Fruit fly (Drosophila melanogaster) whole organism, prepupa: Measurements from ENCODE around the gene CalpC.
A peak's percentile ranks its signal among the peaks of the same experiment; 100 is the strongest.

Experiments
- Blimp-1 ChIP-seq: fragments of 200-800 bp; sonication (Bioruptor generic); optimal IDR thresholded peaks from 3 replicates; lab custom pipeline; 2017; ENCODE audit warnings: missing biosample characterization, missing genetic modification characterization, mild to moderate bottlenecking, moderate library complexity, missing genetic modification reagents
- CG10631 ChIP-seq: fragments of 200-800 bp; sonication (Bioruptor generic); optimal IDR thresholded peaks from 2 replicates; lab custom pipeline; 2016; ENCODE audit warnings: missing biosample characterization, missing genetic modification characterization
- CG11294 ChIP-seq: fragments of 200-800 bp; sonication (Bioruptor generic); IDR thresholded peaks from 2 replicates; pipeline ENCODE4 v1.3.6; 2022; ENCODE audit warnings: missing biosample characterization, missing genetic modification characterization
- CG11762 ChIP-seq: fragments of 200-800 bp; sonication (Bioruptor generic); optimal IDR thresholded peaks from 3 replicates; lab custom pipeline; 2016; ENCODE audit warnings: missing biosample characterization, missing genetic modification characterization; ENCODE audit not compliant: insufficient read depth
- CG11902 ChIP-seq: fragments of 200-800 bp; sonication (Bioruptor generic); optimal IDR thresholded peaks from 3 replicates; lab custom pipeline; 2016; ENCODE audit warnings: missing biosample characterization, missing genetic modification characterization
- CG15336 ChIP-seq: fragments of 200-800 bp; sonication (Bioruptor generic); IDR thresholded peaks from 2 replicates; pipeline ENCODE4 v1.3.6; 2022; ENCODE audit warnings: missing biosample characterization, missing genetic modification characterization
- CG1621 ChIP-seq: fragments of 200-800 bp; sonication (Bioruptor generic); optimal IDR thresholded peaks from 3 replicates; lab custom pipeline; 2018; ENCODE audit warnings: missing biosample characterization, mild to moderate bottlenecking, missing genetic modification characterization
- CG16779 ChIP-seq: fragments of 200-800 bp; sonication (Bioruptor generic); optimal IDR thresholded peaks from 3 replicates; lab custom pipeline; 2017; ENCODE audit warnings: missing biosample characterization, mild to moderate bottlenecking, missing genetic modification characterization
- CG3032 ChIP-seq: fragments of 200-800 bp; optimal IDR thresholded peaks from 2 replicates; lab custom pipeline; 2019; ENCODE audit warnings: missing biosample characterization, mild to moderate bottlenecking, missing genetic modification characterization, moderate library complexity
- CG32006 ChIP-seq: fragments of 200-800 bp; sonication (Bioruptor generic); optimal IDR thresholded peaks from 3 replicates; lab custom pipeline; 2017; ENCODE audit warnings: missing biosample characterization, mild to moderate bottlenecking, missing genetic modification characterization
- CG34406 ChIP-seq: fragments of 200-800 bp; sonication (Bioruptor generic); optimal IDR thresholded peaks from 3 replicates; lab custom pipeline; 2016; ENCODE audit warnings: missing biosample characterization, missing genetic modification characterization
- CG3919 ChIP-seq: fragments of 200-800 bp; sonication (Bioruptor generic); optimal IDR thresholded peaks from 3 replicates; lab custom pipeline; 2016; ENCODE audit warnings: missing biosample characterization, missing genetic modification characterization
- CG4318 ChIP-seq: fragments of 200-800 bp; sonication (Bioruptor generic); optimal IDR thresholded peaks from 3 replicates; lab custom pipeline; 2017; ENCODE audit warnings: missing biosample characterization, mild to moderate bottlenecking, missing genetic modification characterization
- CG6276 ChIP-seq: fragments of 200-800 bp; sonication (Bioruptor generic); optimal IDR thresholded peaks from 2 replicates; lab custom pipeline; 2017; ENCODE audit warnings: missing biosample characterization, mild to moderate bottlenecking, missing genetic modification characterization
- CG6792 ChIP-seq: fragments of 200-800 bp; sonication (Bioruptor generic); optimal IDR thresholded peaks from 3 replicates; lab custom pipeline; 2016; ENCODE audit warnings: missing biosample characterization, missing genetic modification characterization
- CG6808 ChIP-seq: fragments of 200-800 bp; sonication (Bioruptor generic); optimal IDR thresholded peaks from 3 replicates; lab custom pipeline; 2017; ENCODE audit warnings: missing biosample characterization, missing genetic modification characterization, mild to moderate bottlenecking, moderate library complexity, missing genetic modification reagents
- CG8119 ChIP-seq: fragments of 200-800 bp; sonication (Bioruptor generic); IDR thresholded peaks from 3 replicates; pipeline ENCODE4 v1.3.6; 2022; ENCODE audit warnings: missing biosample characterization, missing genetic modification characterization
- CG8319 ChIP-seq: fragments of 200-800 bp; sonication (Bioruptor generic); optimal IDR thresholded peaks from 3 replicates; lab custom pipeline; 2016; ENCODE audit warnings: missing biosample characterization, missing genetic modification characterization
- CG8632 ChIP-seq: fragments of 200-800 bp; sonication (Bioruptor generic); optimal IDR thresholded peaks from 3 replicates; lab custom pipeline; 2016; ENCODE audit warnings: missing biosample characterization, missing genetic modification characterization
- Eip75B ChIP-seq: fragments of 200-800 bp; sonication (Bioruptor generic); optimal IDR thresholded peaks from 3 replicates; lab custom pipeline; 2016; ENCODE audit warnings: missing biosample characterization, missing genetic modification characterization
- Eip78C ChIP-seq: fragments of 200-800 bp; sonication (Bioruptor generic); peaks from one replicate; lab custom pipeline; 2016; ENCODE audit warnings: missing biosample characterization, missing genetic modification characterization
- Ets96B ChIP-seq: fragments of 200-800 bp; optimal IDR thresholded peaks from 2 replicates; lab custom pipeline; 2019; ENCODE audit warnings: missing biosample characterization, mild to moderate bottlenecking, missing genetic modification characterization, moderate library complexity
- Gug ChIP-seq: fragments of 200-800 bp; sonication (Bioruptor generic); IDR thresholded peaks from 2 replicates; pipeline ENCODE4 v1.3.6; 2022; ENCODE audit warnings: missing biosample characterization, missing genetic modification characterization
- Hr38 ChIP-seq: sonication (Bioruptor generic); optimal IDR thresholded peaks from 2 replicates; lab custom pipeline; 2016; ENCODE audit warnings: missing biosample characterization, missing genetic modification characterization
- Hr39 ChIP-seq: fragments of 200-800 bp; sonication (Bioruptor generic); optimal IDR thresholded peaks from 2 replicates; lab custom pipeline; 2016; ENCODE audit warnings: missing biosample characterization, missing genetic modification characterization
- Hr4 ChIP-seq: fragments of 200-800 bp; sonication (Bioruptor generic); optimal IDR thresholded peaks from 3 replicates; lab custom pipeline; 2016; ENCODE audit warnings: missing biosample characterization, missing genetic modification characterization
- Lpt ChIP-seq: fragments of 200-800 bp; sonication (Bioruptor generic); optimal IDR thresholded peaks from 3 replicates; lab custom pipeline; 2016; ENCODE audit warnings: missing biosample characterization, missing genetic modification characterization
- Met ChIP-seq: fragments of 200-800 bp; sonication (Bioruptor generic); optimal IDR thresholded peaks from 3 replicates; lab custom pipeline; 2016; ENCODE audit warnings: missing biosample characterization, missing genetic modification characterization
- OdsH ChIP-seq: fragments of 200-800 bp; sonication (Bioruptor generic); optimal IDR thresholded peaks from 3 replicates; lab custom pipeline; 2016; ENCODE audit warnings: missing biosample characterization, missing genetic modification characterization
- Sox102F ChIP-seq: fragments of 200-800 bp; sonication (Bioruptor generic); optimal IDR thresholded peaks from 2 replicates; lab custom pipeline; 2016; ENCODE audit warnings: missing biosample characterization, mild to moderate bottlenecking, missing genetic modification characterization
- Sox14 ChIP-seq: fragments of 200-800 bp; sonication (Bioruptor generic); optimal IDR thresholded peaks from 3 replicates; lab custom pipeline; 2016; ENCODE audit warnings: missing biosample characterization, missing genetic modification characterization
- achi ChIP-seq: fragments of 200-800 bp; sonication (Bioruptor generic); optimal IDR thresholded peaks from 3 replicates; lab custom pipeline; 2016; ENCODE audit warnings: missing biosample characterization, missing genetic modification characterization
- dac ChIP-seq: fragments of 200-800 bp; sonication (Bioruptor generic); optimal IDR thresholded peaks from 2 replicates; lab custom pipeline; 2017; ENCODE audit warnings: missing biosample characterization, mild to moderate bottlenecking, missing genetic modification characterization
- esn ChIP-seq: fragments of 200-800 bp; sonication (Bioruptor generic); optimal IDR thresholded peaks from 2 replicates; lab custom pipeline; 2016; ENCODE audit warnings: missing biosample characterization, mild to moderate bottlenecking, missing genetic modification characterization, moderate library complexity
- fd59A ChIP-seq: fragments of 200-800 bp; sonication (Bioruptor generic); optimal IDR thresholded peaks from 2 replicates; lab custom pipeline; 2017; ENCODE audit warnings: missing biosample characterization, mild to moderate bottlenecking, missing genetic modification characterization, missing genetic modification reagents
- pdm3 ChIP-seq: fragments of 200-800 bp; sonication (Bioruptor generic); optimal IDR thresholded peaks from 3 replicates; lab custom pipeline; 2016; ENCODE audit warnings: missing biosample characterization, missing genetic modification characterization
- salr ChIP-seq, 2 experiments: fragments of 200-800 bp; sonication (Bioruptor generic); optimal IDR thresholded peaks; 3 replicates each; lab custom pipeline; 2016 to 2018; ENCODE audit warnings: missing biosample characterization in 2 of 2, missing genetic modification characterization in 2 of 2, mild to moderate bottlenecking in 1 of 2
- spab ChIP-seq: fragments of 200-800 bp; sonication (Bioruptor generic); optimal IDR thresholded peaks from 2 replicates; lab custom pipeline; 2017; ENCODE audit warnings: missing biosample characterization, mild to moderate bottlenecking, missing genetic modification characterization, missing genetic modification reagents
- ss ChIP-seq, 2 experiments: fragments of 200-800 bp; sonication (Bioruptor generic); optimal IDR thresholded peaks; 2 replicates in 1 of 2; 3 replicates in 1 of 2; lab custom pipeline; 2017 to 2018; ENCODE audit warnings: mild to moderate bottlenecking in 2 of 2, missing biosample characterization in 2 of 2, missing genetic modification characterization in 2 of 2, moderate library complexity in 1 of 2
- topi ChIP-seq: fragments of 200-800 bp; sonication (Bioruptor generic); optimal IDR thresholded peaks from 3 replicates; lab custom pipeline; 2016; ENCODE audit warnings: missing biosample characterization, missing genetic modification characterization
- vri ChIP-seq: fragments of 200-800 bp; sonication (Bioruptor generic); optimal IDR thresholded peaks from 3 replicates; lab custom pipeline; 2016; ENCODE audit warnings: missing biosample characterization, mild to moderate bottlenecking, missing genetic modification characterization

Gene CalpC

DNA sequence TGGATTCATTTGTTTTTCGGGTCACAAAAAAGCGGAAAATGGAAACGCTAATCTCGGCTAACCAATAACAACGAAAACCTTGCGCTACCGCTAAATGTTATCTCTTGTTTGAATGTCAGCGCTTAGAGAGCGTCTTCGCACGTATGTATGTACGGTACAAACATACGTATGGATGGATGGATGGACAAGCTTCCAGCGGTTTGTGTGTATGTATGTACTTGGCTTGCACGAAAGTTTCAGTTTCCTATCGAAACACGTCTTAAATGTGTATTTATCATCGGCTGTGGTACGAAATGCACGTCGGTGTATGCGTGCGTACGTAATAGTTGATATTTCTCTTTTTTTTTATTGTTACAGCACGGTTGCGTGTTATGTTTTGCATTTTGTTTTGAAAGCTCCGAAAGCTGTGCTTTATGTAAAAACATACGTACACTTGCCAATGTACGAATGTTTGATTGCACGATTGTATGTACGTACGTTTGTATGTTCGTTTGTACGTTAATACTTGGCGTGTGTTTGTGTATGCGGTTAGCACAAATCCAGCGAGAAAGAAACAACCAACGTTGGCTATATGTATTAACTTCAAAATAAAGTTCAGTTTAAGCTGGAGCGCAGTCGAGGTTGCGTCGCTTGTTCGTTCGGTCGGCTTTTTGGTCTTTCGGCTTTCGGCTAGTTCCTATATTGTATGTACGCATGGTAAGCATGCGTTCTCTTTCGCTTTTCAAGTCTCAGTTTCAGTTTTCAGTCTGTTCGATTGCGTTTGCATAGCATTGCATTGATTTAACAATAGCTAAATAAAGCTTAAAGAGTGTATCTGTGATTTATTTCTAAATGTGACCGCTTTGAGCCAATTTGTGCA is 47.2 kb downstream of the CalpC start, which contains the start of gene Fur2:
Gene Fur2 (plus strand): TSS at position 595 of the 859 bp plus-strand sequence.
- TF ChIP-seq salr (GFP tag; optimal IDR thresholded peaks at IDR 0.05; lab: Kevin White, UChicago) (no peak), Met (GFP tag; lab: Kevin White, UChicago) (no peak), CG11294 (no peak), topi (GFP tag; lab: Kevin White, UChicago) (no peak), CG11902 (GFP tag; lab: Kevin White, UChicago) (no peak), CG6276 (GFP tag; lab: Kevin White, UChicago) (peak; percentile 61), ss (GFP tag; optimal IDR thresholded peaks at IDR 0.05; lab: Kevin White, UChicago) (peak; percentile 46 to 83), Gug (no peak), CG8632 (GFP tag; lab: Kevin White, UChicago) (no peak), CG4318 (GFP tag; lab: Kevin White, UChicago) (no peak), achi (GFP tag; lab: Kevin White, UChicago) (no peak), CG15336 (GFP tag; lab: Robert Waterston, UW) (peak; percentile 37; the same call in 1 of the 2 replicates), CG8119 (GFP tag; lab: Robert Waterston, UW) (peak; percentile 50; the same call in 1 of the 3 replicates), CG8319 (GFP tag; lab: Kevin White, UChicago) (no peak), CG6808 (peak; percentile 25), Sox102F (GFP tag; lab: Kevin White, UChicago) (no peak), CG1621 (no peak), CG3919 (no peak), CG3032 (tag; lab: Kevin White, UChicago) (no peak), CG34406 (no peak), pdm3 (no peak), vri (GFP tag; lab: Kevin White, UChicago) (peak; percentile 61), CG6792 (GFP tag; lab: Kevin White, UChicago) (no peak), Lpt (no peak), CG32006 (GFP tag; lab: Kevin White, UChicago) (no peak)

dm6 chrX:16373541-16373940 is 48.0 kb downstream of the CalpC start:
- no peak for TF ChIP-seq CG11294
- TF ChIP-seq CG1621: no peak
- TF ChIP-seq Sox14 (GFP tag; lab: Kevin White, UChicago): no peak
- TF ChIP-seq Sox102F (GFP tag; lab: Kevin White, UChicago): no peak
- peak; percentile 79 for TF ChIP-seq Eip78C (GFP tag; lab: Kevin White, UChicago)
- TF ChIP-seq OdsH (GFP tag; lab: Kevin White, UChicago): no peak
- TF ChIP-seq CG3032 (tag; lab: Kevin White, UChicago): peak; percentile 28
- TF ChIP-seq spab (GFP tag; lab: Kevin White, UChicago): no peak
- no peak for TF ChIP-seq pdm3
- TF ChIP-seq CG8119 (GFP tag; lab: Robert Waterston, UW): peak; percentile 45; the same call in 1 of the 3 replicates
- no peak for TF ChIP-seq Blimp-1
- TF ChIP-seq vri (GFP tag; lab: Kevin White, UChicago): peak; percentile 5
- peak; percentile 39 for TF ChIP-seq Hr4 (GFP tag; lab: Kevin White, UChicago)
- peak; percentile 66 for TF ChIP-seq CG15336 (GFP tag; lab: Robert Waterston, UW)
- no peak for TF ChIP-seq CG10631
- 0 out of 2 replicates have a peak, but pooled peaks have one; percentile 19 for TF ChIP-seq Gug
- TF ChIP-seq dac (GFP tag; lab: Kevin White, UChicago): peak; percentile 39
- peak; percentile 16 for TF ChIP-seq esn (GFP tag; lab: Kevin White, UChicago)
- TF ChIP-seq Ets96B: peak; percentile 40
- TF ChIP-seq Lpt: peak; percentile 63
- TF ChIP-seq, all 60 proteins: peak for 11

DNA sequence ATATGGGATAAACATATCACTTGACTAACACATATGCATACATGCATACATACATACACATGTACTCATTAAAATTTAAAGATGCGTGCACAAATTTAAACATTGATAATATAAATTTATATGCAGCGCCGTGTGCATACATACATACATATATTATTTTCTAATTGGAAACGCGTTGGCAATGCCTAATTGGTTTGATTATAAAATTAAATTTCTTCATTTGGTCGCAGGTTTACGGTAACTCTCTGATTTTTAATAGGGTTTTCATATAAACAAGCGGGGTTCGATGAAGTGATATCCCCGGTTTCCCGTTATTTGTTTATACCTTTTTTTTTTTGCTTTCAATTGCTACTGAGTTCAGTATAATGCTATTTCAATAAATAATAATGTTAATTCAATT is 48.5 kb downstream of the CalpC start:
- TF ChIP-seq CG6808 (no peak), Hr39 (no peak), Sox14 (GFP tag; lab: Kevin White, UChicago) (no peak), CG11762 (no peak), Eip75B (no peak), Lpt (no peak), Gug (no peak), CG16779 (tag; lab: Kevin White, UChicago) (no peak), salr (GFP tag; optimal IDR thresholded peaks at IDR 0.05; lab: Kevin White, UChicago) (no peak), CG8319 (GFP tag; lab: Kevin White, UChicago) (no peak), CG15336 (GFP tag; lab: Robert Waterston, UW) (no peak), CG11294 (no peak), fd59A (GFP tag; lab: Kevin White, UChicago) (no peak), CG4318 (GFP tag; lab: Kevin White, UChicago) (no peak), spab (GFP tag; lab: Kevin White, UChicago) (no peak), CG8119 (GFP tag; lab: Robert Waterston, UW) (no peak), Hr38 (GFP tag; lab: Kevin White, UChicago) (no peak), CG6276 (GFP tag; lab: Kevin White, UChicago) (no peak)
